Fruit fly (Drosophila melanogaster): ENCODE data around the gene CG9121.

The CG9121 gene

dm6 chr2L:5004677-5005463, 46.0 kb downstream of the CG9121 start (continued):
- peak; percentile 84 for TF ChIP-seq Smox (GFP tag; optimal IDR thresholded peaks at IDR 0.05)
- peak; percentile 58 for TF ChIP-seq fkh (GFP tag; optimal IDR thresholded peaks at IDR 0.05)
- peak; percentile 76 for TF ChIP-seq CG11902 (GFP tag; optimal IDR thresholded peaks at IDR 0.05)
- TF ChIP-seq CG1621 (tag; optimal IDR thresholded peaks at IDR 0.05) = peak; percentile 85
- peak; percentile 76 for TF ChIP-seq CG9139 (GFP tag; optimal IDR thresholded peaks at IDR 0.05)
- TF ChIP-seq dsx (GFP tag; optimal IDR thresholded peaks at IDR 0.05; ENCODE audit: poor library complexity, severe bottlenecking) = peak; percentile 88
- peak; percentile 89 for TF ChIP-seq CG10669 (GFP tag; optimal IDR thresholded peaks at IDR 0.05)
- peak; percentile 89 for TF ChIP-seq Sox102F (GFP tag; optimal IDR thresholded peaks at IDR 0.05)
- peak; percentile 69 for TF ChIP-seq Lpt (GFP tag; optimal IDR thresholded peaks at IDR 0.05)

- TF ChIP-seq CG4318 (GFP tag; optimal IDR thresholded peaks at IDR 0.05) (no peak), cyc (GFP tag; optimal IDR thresholded peaks at IDR 0.05) (no peak), CG11294 (GFP tag; IDR thresholded peaks at IDR 0.05) (no peak), Eip78C (GFP tag) (no peak), CG6276 (GFP tag; optimal IDR thresholded peaks at IDR 0.05) (no peak), Ets96B (tag; optimal IDR thresholded peaks at IDR 0.05) (no peak), CG6163 (GFP tag; IDR thresholded peaks at IDR 0.05) (0 out of 3 replicates have a peak, but pooled peaks have one; percentile 8)
Measured at dm6 chr2L:5003670-5004453, 47.0 kb downstream of the CG9121 start.

DNA sequence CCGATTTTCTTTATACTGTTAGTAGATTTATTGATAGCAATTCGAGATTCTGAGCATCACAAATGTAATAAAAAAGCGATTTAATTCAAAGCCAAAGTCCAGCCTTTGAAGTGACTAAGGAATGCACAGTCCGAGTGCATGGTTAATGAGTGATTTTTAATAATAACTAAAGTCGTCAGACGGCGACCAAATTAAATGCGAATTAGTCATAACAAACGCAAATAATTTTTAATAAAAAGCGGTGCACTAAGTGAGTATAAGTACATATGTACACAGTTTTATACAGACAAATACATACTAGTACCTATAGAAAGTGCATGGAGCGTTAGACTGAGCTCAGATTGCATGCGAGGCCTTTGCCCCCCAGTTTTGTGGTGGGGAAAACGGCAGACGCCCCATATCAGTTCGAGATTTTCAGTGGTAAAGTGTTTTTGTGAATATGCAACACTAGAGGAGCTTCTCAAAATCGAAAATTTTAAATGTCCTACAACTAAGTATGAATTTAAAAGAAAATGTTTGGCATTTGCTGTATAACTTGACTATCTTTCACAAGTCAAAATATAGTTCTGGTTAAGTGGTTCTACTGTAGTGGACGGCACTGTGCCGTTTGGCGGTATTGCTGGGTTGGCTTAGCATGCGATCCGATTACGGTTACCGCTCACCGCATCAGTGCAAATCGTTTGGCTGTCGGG, 48.0 kb downstream of the CG9121 start:
- TF ChIP-seq dac (GFP tag; optimal IDR thresholded peaks at IDR 0.05) (peak; percentile 45), topi (GFP tag; optimal IDR thresholded peaks at IDR 0.05) (peak; percentile 2), Eip93F (GFP tag; optimal IDR thresholded peaks at IDR 0.05) (no peak), salr (GFP tag; optimal IDR thresholded peaks at IDR 0.05) (no peak), vri (GFP tag; optimal IDR thresholded peaks at IDR 0.05) (peak; percentile 45), CG15336 (GFP tag; IDR thresholded peaks at IDR 0.05) (peak; percentile 82), CG10669 (GFP tag; optimal IDR thresholded peaks at IDR 0.05) (no peak), CG6276 (GFP tag; optimal IDR thresholded peaks at IDR 0.05) (peak; percentile 63), Smox (GFP tag; optimal IDR thresholded peaks at IDR 0.05) (no peak), CG8119 (GFP tag; IDR thresholded peaks at IDR 0.05) (peak; percentile 82), CG11294 (GFP tag; IDR thresholded peaks at IDR 0.05) (peak; percentile 49; the same call in 1 of the 2 replicates), spab (GFP tag; optimal IDR thresholded peaks at IDR 0.05) (no peak), svp (GFP tag) (peak; percentile 84), fd59A (GFP tag; optimal IDR thresholded peaks at IDR 0.05) (no peak), Hr39 (GFP tag; optimal IDR thresholded peaks at IDR 0.05) (peak; percentile 39), Ets21C (GFP tag; optimal IDR thresholded peaks at IDR 0.05) (no peak), achi (GFP tag; optimal IDR thresholded peaks at IDR 0.05) (peak; percentile 37), Gug (GFP tag; IDR thresholded peaks at IDR 0.05) (peak; percentile 27; the same call in 1 of the 2 replicates), net (GFP tag; optimal IDR thresholded peaks at IDR 0.05) (peak; percentile 37), Eip75B (GFP tag; optimal IDR thresholded peaks at IDR 0.05) (no peak), CG3032 (tag; optimal IDR thresholded peaks at IDR 0.05) (no peak), CG3919 (GFP tag; optimal IDR thresholded peaks at IDR 0.05) (peak; percentile 34), CG11762 (GFP tag; optimal IDR thresholded peaks at IDR 0.05; ENCODE audit: insufficient read depth) (no peak), fkh (GFP tag; optimal IDR thresholded peaks at IDR 0.05) (no peak), ss (GFP tag; optimal IDR thresholded peaks at IDR 0.05) (no peak), cyc (GFP tag; optimal IDR thresholded peaks at IDR 0.05) (peak; percentile 10), Lpt (GFP tag; optimal IDR thresholded peaks at IDR 0.05) (peak; percentile 43), dsx (GFP tag; optimal IDR thresholded peaks at IDR 0.05; ENCODE audit: poor library complexity, severe bottlenecking) (no peak), CG31627 (GFP tag; optimal IDR thresholded peaks at IDR 0.05) (peak; percentile 12), CG4318 (GFP tag; optimal IDR thresholded peaks at IDR 0.05) (peak; percentile 67), CG1621 (tag; optimal IDR thresholded peaks at IDR 0.05) (no peak), Eip78C (GFP tag) (peak; percentile 76), CG9139 (GFP tag; optimal IDR thresholded peaks at IDR 0.05) (no peak), CG32006 (GFP tag; optimal IDR thresholded peaks at IDR 0.05) (peak; percentile 81), CG34406 (GFP tag; optimal IDR thresholded peaks at IDR 0.05) (no peak), CG8632 (GFP tag; optimal IDR thresholded peaks at IDR 0.05) (no peak), OdsH (GFP tag; optimal IDR thresholded peaks at IDR 0.05) (peak; percentile 54)

Measured in whole organism, prepupa.